Worm (Caenorhabditis elegans): ENCODE measurements around the gene fipr-29.

The fipr-29 gene

ce11 chrIII:3065876-3066509, 5.8 kb upstream of the fipr-29 start (continued):
- TF ChIP-seq fkh-8 (tag; optimal IDR thresholded peaks at IDR 0.05) (no peak), nhr-12 (tag; optimal IDR thresholded peaks at IDR 0.05) (no peak), unc-130 (tag; optimal IDR thresholded peaks at IDR 0.05) (peak; percentile 14), xbp-1 (tag; optimal IDR thresholded peaks at IDR 0.05) (peak; percentile 33), unc-86 (tag; optimal IDR thresholded peaks at IDR 0.05) (no peak), sptf-1 (tag; optimal IDR thresholded peaks at IDR 0.05) (no peak), ets-5 (GFP tag; IDR thresholded peaks at IDR 0.05) (no peak), fkh-10 (GFP tag; optimal IDR thresholded peaks at IDR 0.05) (peak; percentile 17), ceh-90 (tag; optimal IDR thresholded peaks at IDR 0.05) (no peak), nhr-20 (tag; optimal IDR thresholded peaks at IDR 0.05) (peak; percentile 68), elt-3 (tag; optimal IDR thresholded peaks at IDR 0.05) (peak in 2 of 6 experiments; percentile 18 to 34), nhr-19 (GFP tag; conservative IDR thresholded peaks at IDR 0.05) (peak; percentile 72), nhr-85 (tag) (peak; percentile 82), hlh-4 (tag; optimal IDR thresholded peaks at IDR 0.05) (no peak), lin-13 (GFP tag; optimal IDR thresholded peaks at IDR 0.05) (peak; percentile 41), mdl-1 (tag; optimal IDR thresholded peaks at IDR 0.05) (no peak), Y116A8C.19 (tag; optimal IDR thresholded peaks at IDR 0.05; ENCODE audit: borderline replicate concordance) (no peak), nhr-11 (tag; optimal IDR thresholded peaks at IDR 0.05) (peak; percentile 20), dsc-1 (tag; optimal IDR thresholded peaks at IDR 0.05) (no peak), nhr-47 (tag; optimal IDR thresholded peaks at IDR 0.05) (peak; percentile 55), lin-14 (GFP tag; optimal IDR thresholded peaks at IDR 0.05) (peak; percentile 88), isw-1 (GFP tag; IDR thresholded peaks at IDR 0.05) (no peak), ceh-63 (GFP tag; optimal IDR thresholded peaks at IDR 0.05) (no peak), vab-15 (tag; optimal IDR thresholded peaks at IDR 0.05) (peak; percentile 34), lir-3 (tag; optimal IDR thresholded peaks at IDR 0.05; ENCODE audit: poor library complexity) (no peak)

- TF ChIP-seq unc-130 (tag; optimal IDR thresholded peaks at IDR 0.05) (no peak), blmp-1 (tag; optimal IDR thresholded peaks at IDR 0.05) (no peak)
Measured at ce11 chrIII:3064566-3064965, 4.4 kb upstream of the fipr-29 start.

ce11 chrIII:3063999-3064398, 3.8 kb upstream of the fipr-29 start, which contains the start of gene H06I04.6:
Gene H06I04.6, minus strand, starts transcription at chrIII:3064343.
- no peak for TF ChIP-seq mep-1 (tag; optimal IDR thresholded peaks at IDR 0.05)
- no peak for TF ChIP-seq snu-23 (GFP tag; optimal IDR thresholded peaks at IDR 0.05)
- no peak for TF ChIP-seq fos-1 (tag; optimal IDR thresholded peaks at IDR 0.05)
- TF ChIP-seq dsc-1 (tag; optimal IDR thresholded peaks at IDR 0.05), result no peak
- TF ChIP-seq mef-2 (tag; optimal IDR thresholded peaks at IDR 0.05), result no peak
- TF ChIP-seq C16A3.4 (tag; optimal IDR thresholded peaks at IDR 0.05), result no peak
- no peak for TF ChIP-seq lir-3 (tag; optimal IDR thresholded peaks at IDR 0.05; ENCODE audit: poor library complexity)
- no peak for TF ChIP-seq fkh-4 (tag; optimal IDR thresholded peaks at IDR 0.05; ENCODE audit: borderline replicate concordance)
- no peak for TF ChIP-seq nhr-20 (tag; optimal IDR thresholded peaks at IDR 0.05)
- TF ChIP-seq F16B12.6 (tag; optimal IDR thresholded peaks at IDR 0.05), result no peak
- no peak for TF ChIP-seq Y116A8C.19 (tag; optimal IDR thresholded peaks at IDR 0.05; ENCODE audit: borderline replicate concordance)
- TF ChIP-seq vab-15 (tag; optimal IDR thresholded peaks at IDR 0.05), result no peak
- no peak for TF ChIP-seq egl-13 (tag; optimal IDR thresholded peaks at IDR 0.05)
- no peak for TF ChIP-seq nhr-77 (tag; optimal IDR thresholded peaks at IDR 0.05)
- TF ChIP-seq skn-1 (tag; optimal IDR thresholded peaks at IDR 0.05), result no peak
- no peak for TF ChIP-seq tbx-2 (tag; optimal IDR thresholded peaks at IDR 0.05)
- no peak for TF ChIP-seq elt-3 (tag; optimal IDR thresholded peaks at IDR 0.05)
- TF ChIP-seq nhr-11 (tag; optimal IDR thresholded peaks at IDR 0.05), result no peak
- TF ChIP-seq nhr-90 (tag; optimal IDR thresholded peaks at IDR 0.05; ENCODE audit: poor library complexity), result no peak
